Fruit fly (Drosophila melanogaster) whole organism, embryonic: ENCODE data around the gene CG31800.

Experiments used
- Abd-B ChIP-seq: fragments of 200-800 bp; sonication (Bioruptor generic); optimal IDR thresholded peaks from 2 replicates; lab custom pipeline; 2018; ENCODE audit warnings: missing biosample characterization, mild to moderate bottlenecking, missing genetic modification characterization, moderate library complexity
- CG1024 ChIP-seq: fragments of 200-800 bp; sonication (Bioruptor generic); IDR thresholded peaks from 2 replicates; pipeline ENCODE4 v1.3.6; 2022; ENCODE audit warnings: missing biosample characterization, missing genetic modification characterization
- CG10979 ChIP-seq: fragments of 200-800 bp; sonication (Bioruptor generic); optimal IDR thresholded peaks from 2 replicates; lab custom pipeline; 2018; ENCODE audit warnings: missing biosample characterization, mild to moderate bottlenecking, missing genetic modification characterization, moderate library complexity
- CG11247 ChIP-seq: fragments of 200-800 bp; sonication (Bioruptor generic); IDR thresholded peaks from 2 replicates; pipeline ENCODE4 v1.3.6; 2022; ENCODE audit warnings: missing biosample characterization, missing genetic modification characterization
- CG11456 ChIP-seq: fragments of 200-800 bp; sonication (Bioruptor generic); IDR thresholded peaks from 3 replicates; pipeline ENCODE4 v1.3.6; 2022; ENCODE audit warnings: missing biosample characterization, missing genetic modification characterization
- CG12744 ChIP-seq: fragments of 200-800 bp; sonication (Bioruptor generic); optimal IDR thresholded peaks from 2 replicates; lab custom pipeline; 2016; ENCODE audit warnings: missing biosample characterization, missing genetic modification characterization
- CG14050 ChIP-seq: fragments of 200-800 bp; sonication (Bioruptor generic); IDR thresholded peaks from 3 replicates; pipeline ENCODE4 v1.3.6; 2022; ENCODE audit warnings: missing biosample characterization, missing genetic modification characterization
- CG14667 ChIP-seq: fragments of 200-800 bp; sonication (Bioruptor generic); IDR thresholded peaks from 2 replicates; pipeline ENCODE4 v1.3.6; 2022; ENCODE audit warnings: missing biosample characterization, missing genetic modification characterization
- CG16815 ChIP-seq: fragments of 200-800 bp; sonication (Bioruptor generic); optimal IDR thresholded peaks from 3 replicates; lab custom pipeline; 2017; ENCODE audit warnings: missing biosample characterization, mild to moderate bottlenecking, missing genetic modification characterization
- CG18262 ChIP-seq: fragments of 200-800 bp; optimal IDR thresholded peaks from 3 replicates; lab custom pipeline; 2019; ENCODE audit warnings: missing biosample characterization, mild to moderate bottlenecking, missing genetic modification characterization, moderate library complexity
- CG1832 ChIP-seq: fragments of 200-800 bp; sonication (Bioruptor generic); optimal IDR thresholded peaks from 2 replicates; lab custom pipeline; 2017; ENCODE audit warnings: missing biosample characterization, mild to moderate bottlenecking, missing genetic modification characterization, inconsistent platforms
- CG32767 ChIP-seq: fragments of 200-800 bp; sonication (Bioruptor generic); IDR thresholded peaks from 2 replicates; pipeline ENCODE4 v1.3.6; 2022; ENCODE audit warnings: missing biosample characterization, missing genetic modification characterization
- CG33557 ChIP-seq: fragments of 200-800 bp; sonication (Bioruptor generic); optimal IDR thresholded peaks from 2 replicates; lab custom pipeline; 2019; ENCODE audit warnings: missing biosample characterization, mild to moderate bottlenecking, missing genetic modification characterization, moderate library complexity
- CG3407 ChIP-seq: fragments of 200-800 bp; sonication (Bioruptor generic); optimal IDR thresholded peaks from 2 replicates; lab custom pipeline; 2018; ENCODE audit warnings: missing biosample characterization, mild to moderate bottlenecking, missing genetic modification characterization
- CG3847 ChIP-seq: fragments of 200-800 bp; sonication (Bioruptor generic); IDR thresholded peaks from 2 replicates; pipeline ENCODE4 v1.3.6; 2022; ENCODE audit warnings: missing biosample characterization, missing genetic modification characterization
- CG3995 ChIP-seq: fragments of 200-800 bp; sonication (Bioruptor generic); optimal IDR thresholded peaks from 3 replicates; lab custom pipeline; 2016; ENCODE audit warnings: missing biosample characterization, missing genetic modification characterization
- CG4282 ChIP-seq: fragments of 200-800 bp; sonication (Bioruptor generic); optimal IDR thresholded peaks from 2 replicates; lab custom pipeline; 2016; ENCODE audit warnings: missing biosample characterization, missing genetic modification characterization
- CG6854 ChIP-seq: fragments of 200-800 bp; sonication (Bioruptor generic); optimal IDR thresholded peaks from 3 replicates; lab custom pipeline; 2017; ENCODE audit warnings: missing biosample characterization, mild to moderate bottlenecking, missing genetic modification characterization
- CG7357 ChIP-seq: fragments of 200-800 bp; sonication (Bioruptor generic); IDR thresholded peaks from 3 replicates; pipeline ENCODE4 v1.3.6; 2022; ENCODE audit warnings: missing biosample characterization, missing genetic modification characterization
- CG7963 ChIP-seq: fragments of 200-800 bp; sonication (Bioruptor generic); IDR thresholded peaks from 3 replicates; pipeline ENCODE4 v1.3.6; 2022; ENCODE audit warnings: missing biosample characterization, missing genetic modification characterization; ENCODE audit not compliant: partially characterized antibody
- CG8944 ChIP-seq: fragments of 200-800 bp; sonication (Bioruptor generic); optimal IDR thresholded peaks from 3 replicates; lab custom pipeline; 2016; ENCODE audit warnings: missing biosample characterization, missing genetic modification characterization
- D19A ChIP-seq: fragments of 200-800 bp; optimal IDR thresholded peaks from 3 replicates; lab custom pipeline; 2019; ENCODE audit warnings: missing biosample characterization, mild to moderate bottlenecking, missing genetic modification characterization, moderate library complexity
- Dbx ChIP-seq: fragments of 200-800 bp; sonication (Bioruptor generic); IDR thresholded peaks from 3 replicates; pipeline ENCODE4 v1.3.6; 2022; ENCODE audit warnings: missing biosample characterization, missing genetic modification characterization
- Dref ChIP-seq: fragments of 200-800 bp; sonication (Bioruptor generic); IDR thresholded peaks from 2 replicates; pipeline ENCODE4 v1.3.6; 2022; ENCODE audit warnings: missing biosample characterization, missing genetic modification characterization
- Hand ChIP-seq: fragments of 200-800 bp; sonication (Bioruptor generic); optimal IDR thresholded peaks from 2 replicates; lab custom pipeline; 2017; ENCODE audit warnings: mild to moderate bottlenecking, missing biosample characterization, missing genetic modification reagents, missing genetic modification characterization
- HmgD ChIP-seq: fragments of 200-800 bp; sonication (Bioruptor generic); optimal IDR thresholded peaks from 3 replicates; lab custom pipeline; 2016; ENCODE audit warnings: missing biosample characterization, missing genetic modification characterization
- Hr39 ChIP-seq: fragments of >200 bp; optimal IDR thresholded peaks from 2 replicates; lab custom pipeline; 2017
- Med ChIP-seq: fragments of 200-800 bp; sonication (Bioruptor generic); peaks from one replicate; lab custom pipeline; 2016; ENCODE audit warnings: missing biosample characterization, missing genetic modification characterization, mild to moderate bottlenecking, inconsistent platforms, moderate library complexity
- Mes4 ChIP-seq: fragments of 200-800 bp; sonication (Bioruptor generic); optimal IDR thresholded peaks from 2 replicates; lab custom pipeline; 2016; ENCODE audit warnings: missing biosample characterization, missing genetic modification characterization
- NC2α ChIP-seq: fragments of 200-800 bp; sonication (Bioruptor generic); optimal IDR thresholded peaks from 2 replicates; lab custom pipeline; 2016; ENCODE audit warnings: missing biosample characterization, missing genetic modification characterization
- Nf-YA ChIP-seq: fragments of 200-800 bp; sonication (Bioruptor generic); IDR thresholded peaks from 2 replicates; pipeline ENCODE4 v1.3.6; 2022; ENCODE audit warnings: missing biosample characterization, missing genetic modification characterization
- Ravus ChIP-seq: fragments of 200-800 bp; sonication (Bioruptor generic); IDR thresholded peaks from 2 replicates; pipeline ENCODE4 v1.3.6; 2022; ENCODE audit warnings: missing biosample characterization, missing genetic modification characterization
- TFAM ChIP-seq: fragments of 200-800 bp; sonication (Bioruptor generic); optimal IDR thresholded peaks from 2 replicates; lab custom pipeline; 2017; ENCODE audit warnings: missing biosample characterization, missing genetic modification characterization, inconsistent platforms
- Xrp1 ChIP-seq: fragments of 200-800 bp; sonication (Bioruptor generic); IDR thresholded peaks from 2 replicates; pipeline ENCODE4 v1.3.6; 2022; ENCODE audit warnings: missing biosample characterization, missing genetic modification characterization
- cas ChIP-seq: fragments of 200-800 bp; sonication (Bioruptor generic); IDR thresholded peaks from 2 replicates; pipeline ENCODE4 v1.3.6; 2022; ENCODE audit warnings: missing biosample characterization, missing genetic modification characterization
- danr ChIP-seq: fragments of 200-800 bp; sonication (Bioruptor generic); IDR thresholded peaks from 2 replicates; pipeline ENCODE4 v1.3.6; 2022; ENCODE audit warnings: missing biosample characterization, missing genetic modification characterization
- emc ChIP-seq: fragments of 200-800 bp; sonication (Bioruptor generic); optimal IDR thresholded peaks from 2 replicates; lab custom pipeline; 2016; ENCODE audit warnings: missing biosample characterization, missing genetic modification characterization
- exex ChIP-seq: fragments of 200-800 bp; sonication (Bioruptor generic); optimal IDR thresholded peaks from 4 replicates; lab custom pipeline; 2018; ENCODE audit warnings: missing biosample characterization, mild to moderate bottlenecking, missing genetic modification characterization, moderate library complexity
- insv ChIP-seq, 2 experiments: fragments of 200-800 bp; sonication (Bioruptor generic); optimal IDR thresholded peaks; 3 replicates each; lab custom pipeline; 2016 to 2018; ENCODE audit warnings: missing biosample characterization in 2 of 2, missing genetic modification characterization in 2 of 2
- lbe ChIP-seq: fragments of 200-800 bp; sonication (Bioruptor generic); optimal IDR thresholded peaks from 2 replicates; lab custom pipeline; 2016; ENCODE audit warnings: missing biosample characterization, mild to moderate bottlenecking, missing genetic modification characterization
- lola ChIP-seq, 3 experiments: fragments of >200 bp in 2 of 3; fragments of 200-800 bp in 1 of 3; sonication (Bioruptor generic) in 1 of 3; optimal IDR thresholded peaks; 2 replicates each; lab custom pipeline; 2017 to 2019; ENCODE audit warnings: missing biosample characterization in 3 of 3, missing genetic modification characterization in 3 of 3, mild to moderate bottlenecking in 1 of 3, moderate library complexity in 1 of 3
- nau ChIP-seq: fragments of 200-800 bp; sonication (Bioruptor generic); optimal IDR thresholded peaks from 3 replicates; lab custom pipeline; 2017; ENCODE audit warnings: missing biosample characterization, mild to moderate bottlenecking, missing genetic modification characterization, missing genetic modification reagents
- p53 ChIP-seq: fragments of 200-800 bp; sonication (Bioruptor generic); optimal IDR thresholded peaks from 2 replicates; lab custom pipeline; 2016; ENCODE audit warnings: missing biosample characterization, missing genetic modification characterization
- pzg ChIP-seq: fragments of 200-800 bp; sonication (Bioruptor generic); optimal IDR thresholded peaks from 3 replicates; lab custom pipeline; 2018; ENCODE audit warnings: missing biosample characterization, mild to moderate bottlenecking, missing genetic modification characterization, moderate library complexity
- repo ChIP-seq: fragments of 200-800 bp; sonication (Bioruptor generic); optimal IDR thresholded peaks from 2 replicates; lab custom pipeline; 2016; ENCODE audit warnings: missing biosample characterization, missing genetic modification characterization
- row ChIP-seq: fragments of 200-800 bp; sonication (Bioruptor generic); IDR thresholded peaks from 3 replicates; pipeline ENCODE4 v1.3.6; 2022; ENCODE audit warnings: missing biosample characterization, missing genetic modification characterization
- salm ChIP-seq: fragments of 200-800 bp; sonication (Bioruptor generic); optimal IDR thresholded peaks from 2 replicates; lab custom pipeline; 2018; ENCODE audit warnings: missing biosample characterization, mild to moderate bottlenecking, missing genetic modification characterization
- sens ChIP-seq: fragments of 200-800 bp; sonication (Bioruptor generic); peaks from one replicate; lab custom pipeline; 2016; ENCODE audit warnings: missing biosample characterization, missing genetic modification characterization
- seq ChIP-seq: fragments of 200-800 bp; sonication (Bioruptor generic); IDR thresholded peaks from 2 replicates; pipeline ENCODE4 v1.3.6; 2022; ENCODE audit warnings: missing biosample characterization, missing genetic modification characterization
- sisA ChIP-seq: fragments of 200-800 bp; sonication (Bioruptor generic); IDR thresholded peaks from 2 replicates; pipeline ENCODE4 v1.3.6; 2022; ENCODE audit warnings: missing biosample characterization, missing genetic modification characterization
- sqz ChIP-seq: fragments of 200-800 bp; sonication (Bioruptor generic); optimal IDR thresholded peaks from 3 replicates; lab custom pipeline; 2018; ENCODE audit warnings: missing biosample characterization, mild to moderate bottlenecking, missing genetic modification characterization
- tup ChIP-seq: fragments of 200-800 bp; sonication (Bioruptor generic); optimal IDR thresholded peaks from 2 replicates; lab custom pipeline; 2016; ENCODE audit warnings: missing biosample characterization, mild to moderate bottlenecking, missing genetic modification characterization, moderate library complexity

The CG31800 gene

DNA sequence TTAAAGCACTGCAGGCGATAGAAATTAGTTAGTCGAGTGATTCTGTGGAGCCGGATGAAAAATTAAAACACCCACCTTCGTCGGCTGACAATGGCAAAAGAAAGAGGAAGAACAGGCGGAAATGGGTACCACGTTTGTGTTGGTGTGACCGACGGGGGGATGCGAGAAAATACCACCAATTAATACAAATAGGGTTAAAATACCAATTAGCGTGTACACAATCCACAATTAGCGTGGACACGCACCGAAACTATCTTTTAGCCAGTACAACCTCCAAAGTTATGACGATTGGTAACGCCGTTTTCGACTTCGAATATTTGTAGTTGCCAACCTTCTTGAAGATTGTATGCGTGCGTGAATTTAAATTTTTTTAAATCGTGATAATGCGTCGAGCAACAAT is 25.2 kb downstream of the CG31800 start, which contains the start of gene RpL30:
Gene RpL30, minus strand, starts transcription at position 177 of the 400 bp plus-strand sequence.
- TF ChIP-seq Hand (GFP tag; lab: Kevin White, UChicago) (peak; percentile 91), cas (GFP tag; lab: Robert Waterston, UW) (peak; percentile 55; the same call in 1 of the 2 replicates), Mes4 (GFP tag; lab: Kevin White, UChicago) (peak; percentile 98), danr (GFP tag; lab: Robert Waterston, UW) (0 out of 2 replicates have a peak, but pooled peaks have one; percentile 27), salm (tag; lab: Kevin White, UChicago) (peak; percentile 92), pzg (GFP tag; lab: Kevin White, UChicago) (peak; percentile 100), repo (GFP tag; lab: Kevin White, UChicago) (peak; percentile 90), CG11456 (peak; percentile 93), TFAM (GFP tag; lab: Kevin White, UChicago) (peak; percentile 69), p53 (GFP tag; lab: Kevin White, UChicago) (peak; percentile 93), lola (GFP tag; optimal IDR thresholded peaks at IDR 0.05; lab: Kevin White, UChicago) (peak in 1 of 3 experiments; percentile 62), insv (GFP tag; optimal IDR thresholded peaks at IDR 0.05; lab: Kevin White, UChicago) (peak in 1 of 2 experiments; percentile 84), Hr39 (lab: Kevin White, UChicago) (no peak), sqz (peak; percentile 87), Nf-YA (GFP tag; lab: Robert Waterston, UW) (peak; percentile 79; the same call in 1 of the 2 replicates), sisA (GFP tag; lab: Robert Waterston, UW) (peak; percentile 56), CG33557 (GFP tag; lab: Kevin White, UChicago) (peak; percentile 67), CG12744 (GFP tag; lab: Kevin White, UChicago) (peak; percentile 88), CG7963 (GFP tag; lab: Robert Waterston, UW) (0 out of 3 replicates have a peak, but pooled peaks have one; percentile 13), HmgD (GFP tag; lab: Kevin White, UChicago) (peak; percentile 96), CG32767 (GFP tag; lab: Robert Waterston, UW) (peak; percentile 56), CG10979 (tag; lab: Kevin White, UChicago) (peak; percentile 80), CG6854 (GFP tag; lab: Kevin White, UChicago) (peak; percentile 95), sens (GFP tag; lab: Kevin White, UChicago) (peak; percentile 97), D19A (tag; lab: Kevin White, UChicago) (peak; percentile 45), row (GFP tag; lab: Robert Waterston, UW) (peak; percentile 60), emc (GFP tag; lab: Kevin White, UChicago) (peak; percentile 91), NC2α (GFP tag; lab: Kevin White, UChicago) (peak; percentile 91), CG1024 (GFP tag; lab: Robert Waterston, UW) (peak; percentile 71), exex (tag; lab: Kevin White, UChicago) (peak; percentile 81), CG3407 (GFP tag; lab: Kevin White, UChicago) (peak; percentile 90), CG11247 (GFP tag; lab: Robert Waterston, UW) (peak; percentile 81), CG3995 (peak; percentile 74), nau (peak; percentile 91), CG3847 (GFP tag; lab: Robert Waterston, UW) (peak; percentile 96), lbe (GFP tag; lab: Kevin White, UChicago) (peak; percentile 87), tup (no peak), CG4282 (GFP tag; lab: Kevin White, UChicago) (peak; percentile 87), CG18262 (peak; percentile 79), CG14050 (GFP tag; lab: Robert Waterston, UW) (peak; percentile 82), CG7357 (GFP tag; lab: Robert Waterston, UW) (peak; percentile 55; the same call in 2 of the 3 replicates), seq (GFP tag; lab: Robert Waterston, UW) (peak; percentile 90), Dref (GFP tag; lab: Robert Waterston, UW) (peak; percentile 52), CG16815 (peak; percentile 59), CG14667 (peak; percentile 54), CG8944 (peak; percentile 73), Xrp1 (GFP tag; lab: Robert Waterston, UW) (peak; percentile 11), Ravus (no peak), Med (GFP tag; lab: Kevin White, UChicago) (peak; percentile 99), Dbx (GFP tag; lab: Robert Waterston, UW) (peak; percentile 94), CG1832 (GFP tag; lab: Kevin White, UChicago) (no peak), Abd-B (GFP tag; lab: Kevin White, UChicago) (peak; percentile 85)
